Worm (Caenorhabditis elegans): ENCODE data around the gene ccch-5.

The ccch-5 gene

ce11 chrIV:14877657-14878056, 41.8 kb upstream of the ccch-5 start:
- TF ChIP-seq die-1 (tag; optimal IDR thresholded peaks at IDR 0.05), result no peak
- TF ChIP-seq lir-1 (GFP tag; conservative IDR thresholded peaks at IDR 0.05), result no peak
- TF ChIP-seq hmg-1.2 (GFP tag; IDR thresholded peaks at IDR 0.05), result no peak; the same call in 1 of the 2 replicates
- TF ChIP-seq hlh-12 (tag; optimal IDR thresholded peaks at IDR 0.05), result no peak
- no peak for TF ChIP-seq attf-5 (GFP tag; optimal IDR thresholded peaks at IDR 0.05)
- no peak for TF ChIP-seq ceh-40 (GFP tag; IDR thresholded peaks at IDR 0.05)
- TF ChIP-seq ztf-3 (GFP tag; optimal IDR thresholded peaks at IDR 0.05), result no peak
- no peak for TF ChIP-seq zfh-2 (GFP tag; conservative IDR thresholded peaks at IDR 0.05)
- no peak for TF ChIP-seq akir-1 (GFP tag; optimal IDR thresholded peaks at IDR 0.05)
- TF ChIP-seq cebp-2 (GFP tag; IDR thresholded peaks at IDR 0.05), result no peak
- no peak for TF ChIP-seq sea-2 (GFP tag; IDR thresholded peaks at IDR 0.05)
- no peak for TF ChIP-seq pha-4 (tag; optimal IDR thresholded peaks at IDR 0.05)
- no peak for TF ChIP-seq egl-18 (GFP tag; IDR thresholded peaks at IDR 0.05)
- TF ChIP-seq Y53G8AR.9 (GFP tag; conservative IDR thresholded peaks at IDR 0.05), result no peak
- TF ChIP-seq nhr-179 (tag; optimal IDR thresholded peaks at IDR 0.05), result no peak
- TF ChIP-seq Y67H2A.10 (GFP tag; conservative IDR thresholded peaks at IDR 0.05), result no peak
- no peak for TF ChIP-seq sdz-38 (tag; optimal IDR thresholded peaks at IDR 0.05)
- TF ChIP-seq C06A6.2 (GFP tag; conservative IDR thresholded peaks at IDR 0.05), result no peak
- no peak for TF ChIP-seq madf-3 (GFP tag; IDR thresholded peaks at IDR 0.05)
- TF ChIP-seq madf-6 (GFP tag; IDR thresholded peaks at IDR 0.05), result no peak

- TF ChIP-seq efl-1 (GFP tag; optimal IDR thresholded peaks at IDR 0.05), result no peak
- no peak for TF ChIP-seq ceh-27 (GFP tag; optimal IDR thresholded peaks at IDR 0.05)
- no peak for TF ChIP-seq ceh-58 (GFP tag; IDR thresholded peaks at IDR 0.05)
- no peak for TF ChIP-seq rpc-1 (optimal IDR thresholded peaks at IDR 0.05)
- TF ChIP-seq rpc-1 (tag; optimal IDR thresholded peaks at IDR 0.05), result no peak
- no peak for TF ChIP-seq hlh-26 (GFP tag; conservative IDR thresholded peaks at IDR 0.05)
- no peak for TF ChIP-seq tbx-9 (tag; optimal IDR thresholded peaks at IDR 0.05; ENCODE audit: borderline replicate concordance)
- TF ChIP-seq mel-28 (tag; optimal IDR thresholded peaks at IDR 0.05; ENCODE audit: borderline replicate concordance), result no peak
- no peak for TF ChIP-seq sptf-2 (GFP tag; optimal IDR thresholded peaks at IDR 0.05)
- TF ChIP-seq hmg-20 (GFP tag; IDR thresholded peaks at IDR 0.05), result no peak
- no peak for TF ChIP-seq Y53G8AR.9 (GFP tag; conservative IDR thresholded peaks at IDR 0.05)
These were observed 40.2 kb upstream of the ccch-5 start, which contains the start of gene eps-8 for ce11 chrIV:14879184-14879583. Gene eps-8 (plus strand): TSS chrIV:14879484.

ce11 chrIV:14883812-14884211, 35.6 kb upstream of the ccch-5 start:
- peak; percentile 59 for TF ChIP-seq ztf-22 (GFP tag; optimal IDR thresholded peaks at IDR 0.05)
- TF ChIP-seq madf-10 (tag; optimal IDR thresholded peaks at IDR 0.05), result peak; percentile 11
- TF ChIP-seq cebp-1 (GFP tag; IDR thresholded peaks at IDR 0.05), result no peak
- peak; percentile 39 for TF ChIP-seq cebp-1 (tag; optimal IDR thresholded peaks at IDR 0.05)
- TF ChIP-seq F52B5.7 (tag; optimal IDR thresholded peaks at IDR 0.05), result no peak
- peak; percentile 33 for TF ChIP-seq ZK185.1 (tag; optimal IDR thresholded peaks at IDR 0.05; ENCODE audit: poor library complexity, severe bottlenecking)
- TF ChIP-seq F23B12.7 (tag; optimal IDR thresholded peaks at IDR 0.05; ENCODE audit: insufficient read depth), result no peak
- peak; percentile 10 for TF ChIP-seq lin-40 (tag; optimal IDR thresholded peaks at IDR 0.05)
- TF ChIP-seq ets-4 (GFP tag; optimal IDR thresholded peaks at IDR 0.05), result peak; percentile 76
- TF ChIP-seq tbp1 (GFP tag; optimal IDR thresholded peaks at IDR 0.05), result peak; percentile 41
- TF ChIP-seq atf-7 (tag; optimal IDR thresholded peaks at IDR 0.05), result peak; percentile 35
- TF ChIP-seq hmg-1.2 (GFP tag; IDR thresholded peaks at IDR 0.05), result peak; percentile 82
- no peak for TF ChIP-seq bed-2 (GFP tag; IDR thresholded peaks at IDR 0.05)
- no peak for TF ChIP-seq dox-1 (GFP tag; IDR thresholded peaks at IDR 0.05)
- TF ChIP-seq let-607 (tag; optimal IDR thresholded peaks at IDR 0.05), result peak; percentile 40 to 47
- no peak for TF ChIP-seq snpc-4 (GFP tag; optimal IDR thresholded peaks at IDR 0.05)
- TF ChIP-seq snpc-4 (tag; optimal IDR thresholded peaks at IDR 0.05), result peak in 2 of 4 experiments; percentile 41 to 55
- TF ChIP-seq egl-44 (GFP tag; IDR thresholded peaks at IDR 0.05), result peak; percentile 58; the same call in 1 of the 2 replicates
- TF ChIP-seq lin-54 (GFP tag; optimal IDR thresholded peaks at IDR 0.05), result peak; percentile 10
- peak; percentile 98 for TF ChIP-seq nhr-80 (tag; optimal IDR thresholded peaks at IDR 0.05)
